Worm (Caenorhabditis elegans): ENCODE data around the gene otpl-2.

- no peak for TF ChIP-seq tra-4 (tag; optimal IDR thresholded peaks at IDR 0.05)
- no peak for TF ChIP-seq ama-1 (optimal IDR thresholded peaks at IDR 0.05)
- no peak for TF ChIP-seq hnd-1 (tag; optimal IDR thresholded peaks at IDR 0.05)
- TF ChIP-seq ets-7 (tag; optimal IDR thresholded peaks at IDR 0.05): no peak
- TF ChIP-seq ceh-36 (tag; optimal IDR thresholded peaks at IDR 0.05): no peak
Observed at ce11 chrV:4081283-4081682, 7.7 kb downstream of the otpl-2 start, which contains the start of gene srh-211.

Data from whole organism, early embryonic.